Worm (Caenorhabditis elegans) whole organism, young adult: ENCODE data around the gene C01C4.3.

Experiments used
- B0019.2 ChIP-seq: fragments of 200-800 bp; sonication (Bioruptor generic); conservative IDR thresholded peaks from 2 replicates; pipeline ENCODE4 v1.3.6; 2022; ENCODE audit warnings: missing genetic modification reagents, missing genetic modification characterization, missing compliant biosample characterization
- B0336.3 ChIP-seq: fragments of 200-800 bp; sonication (Bioruptor generic); IDR thresholded peaks from 2 replicates; pipeline ENCODE4 v1.3.6; 2022; ENCODE audit warnings: missing genetic modification characterization, missing compliant biosample characterization
- C06A6.2 ChIP-seq: fragments of 200-800 bp; sonication (Bioruptor generic); conservative IDR thresholded peaks from 2 replicates; pipeline ENCODE4 v1.3.6; 2022; ENCODE audit warnings: missing genetic modification characterization, missing compliant biosample characterization
- F49E8.2 ChIP-seq: sonication (generic microtip); optimal IDR thresholded peaks from 3 replicates; lab custom pipeline; 2017; ENCODE audit warnings: missing genetic modification characterization, mild to moderate bottlenecking, missing compliant biosample characterization, antibody characterized with exemption, moderate library complexity; ENCODE audit not compliant: insufficient read depth
- F57C9.4 ChIP-seq: sonication (generic microtip); optimal IDR thresholded peaks from 2 replicates; lab custom pipeline; 2017; ENCODE audit warnings: mild to moderate bottlenecking, missing genetic modification characterization, missing compliant biosample characterization
- K11D2.4 ChIP-seq: fragments of 200-800 bp; sonication (Bioruptor generic); IDR thresholded peaks from 2 replicates; pipeline ENCODE4 v1.3.6; 2022; ENCODE audit warnings: missing genetic modification reagents, missing genetic modification characterization, missing compliant biosample characterization
- K12H6.12 ChIP-seq: fragments of 200-800 bp; sonication (Bioruptor generic); optimal IDR thresholded peaks from 2 replicates; lab custom pipeline; 2018; ENCODE audit warnings: mild to moderate bottlenecking, missing genetic modification characterization, missing compliant biosample characterization
- T07F8.4 ChIP-seq: sonication (generic microtip); optimal IDR thresholded peaks from 2 replicates; lab custom pipeline; 2016; ENCODE audit warnings: mild to moderate bottlenecking, missing genetic modification characterization, moderate library complexity, missing compliant biosample characterization
- T26A5.8 ChIP-seq: sonication (generic microtip); optimal IDR thresholded peaks from 2 replicates; lab custom pipeline; 2016; ENCODE audit warnings: missing genetic modification characterization, missing compliant biosample characterization
- Y53G8AR.9 ChIP-seq: fragments of 200-800 bp; sonication (Bioruptor generic); conservative IDR thresholded peaks from 2 replicates; pipeline ENCODE4 v1.3.6; 2022; ENCODE audit warnings: missing genetic modification reagents, missing genetic modification characterization, missing compliant biosample characterization
- aptf-2 ChIP-seq: fragments of 200-800 bp; sonication (Bioruptor generic); conservative IDR thresholded peaks from 2 replicates; pipeline ENCODE4 v1.3.6; 2022; ENCODE audit warnings: missing genetic modification reagents, missing genetic modification characterization, missing compliant biosample characterization
- athp-1 ChIP-seq: sonication (generic microtip); optimal IDR thresholded peaks from 2 replicates; lab custom pipeline; 2017; ENCODE audit warnings: mild to moderate bottlenecking, missing genetic modification characterization, missing compliant biosample characterization
- attf-5 ChIP-seq: fragments of 200-800 bp; sonication (Bioruptor generic); optimal IDR thresholded peaks from 2 replicates; lab custom pipeline; 2018; ENCODE audit warnings: mild to moderate bottlenecking, missing genetic modification characterization, missing compliant biosample characterization
- bed-2 ChIP-seq: fragments of 200-800 bp; sonication (Bioruptor generic); IDR thresholded peaks from 2 replicates; pipeline ENCODE4 v1.3.6; 2022; ENCODE audit warnings: missing genetic modification reagents, missing genetic modification characterization, missing compliant biosample characterization
- ceh-27 ChIP-seq: fragments of 200-800 bp; sonication (Bioruptor generic); optimal IDR thresholded peaks from 2 replicates; lab custom pipeline; 2018; ENCODE audit warnings: mild to moderate bottlenecking, missing genetic modification characterization, moderate library complexity, missing compliant biosample characterization
- ceh-40 ChIP-seq: fragments of 200-800 bp; sonication (Bioruptor generic); IDR thresholded peaks from 2 replicates; pipeline ENCODE4 v1.3.6; 2022; ENCODE audit warnings: missing genetic modification characterization, missing compliant biosample characterization
- ceh-91 ChIP-seq: fragments of 200-800 bp; sonication (Bioruptor generic); IDR thresholded peaks from 2 replicates; pipeline ENCODE4 v1.3.6; 2022; ENCODE audit warnings: missing genetic modification reagents, missing genetic modification characterization, missing compliant biosample characterization
- die-1 ChIP-seq: sonication (generic microtip); optimal IDR thresholded peaks from 2 replicates; lab custom pipeline; 2016; ENCODE audit warnings: missing genotype, mild to moderate bottlenecking, missing genetic modification characterization, missing compliant biosample characterization
- efl-1 ChIP-seq: fragments of 150-350 bp; optimal IDR thresholded peaks from 2 replicates; lab custom pipeline; 2014; ENCODE audit warnings: missing biosample characterization, missing genetic modification reagents, missing genetic modification characterization
- egl-44 ChIP-seq: fragments of 200-800 bp; sonication (Bioruptor generic); IDR thresholded peaks from 2 replicates; pipeline ENCODE4 v1.3.6; 2022; ENCODE audit warnings: missing genetic modification reagents, missing genetic modification characterization, missing compliant biosample characterization
- egrh-3 ChIP-seq: fragments of 200-800 bp; sonication (Bioruptor generic); IDR thresholded peaks from 2 replicates; pipeline ENCODE4 v1.3.6; 2022; ENCODE audit warnings: missing genetic modification reagents, missing genetic modification characterization, missing compliant biosample characterization
- ekl-4 ChIP-seq: fragments of 200-800 bp; sonication (Bioruptor generic); IDR thresholded peaks from 2 replicates; pipeline ENCODE4 v1.3.6; 2022; ENCODE audit warnings: missing genetic modification reagents, missing genetic modification characterization, missing compliant biosample characterization
- fkh-3 ChIP-seq: sonication (generic microtip); optimal IDR thresholded peaks from 2 replicates; lab custom pipeline; 2016; ENCODE audit warnings: mild to moderate bottlenecking, missing genetic modification characterization, missing compliant biosample characterization
- hlh-12 ChIP-seq: sonication (generic microtip); optimal IDR thresholded peaks from 2 replicates; lab custom pipeline; 2016; ENCODE audit warnings: missing genetic modification characterization, missing compliant biosample characterization
- lir-1 ChIP-seq: fragments of 200-800 bp; sonication (Bioruptor generic); conservative IDR thresholded peaks from 2 replicates; pipeline ENCODE4 v1.3.6; 2022; ENCODE audit warnings: missing genetic modification reagents, missing genetic modification characterization, missing compliant biosample characterization
- lsl-1 ChIP-seq: fragments of 200-800 bp; sonication (Bioruptor generic); optimal IDR thresholded peaks from 2 replicates; lab custom pipeline; 2018; ENCODE audit warnings: mild to moderate bottlenecking, missing genetic modification characterization, moderate library complexity, missing compliant biosample characterization
- madf-10 ChIP-seq: sonication (generic microtip); optimal IDR thresholded peaks from 2 replicates; lab custom pipeline; 2016; ENCODE audit warnings: mild to moderate bottlenecking, missing genetic modification characterization, missing compliant biosample characterization
- madf-3 ChIP-seq: fragments of 200-800 bp; sonication (Bioruptor generic); IDR thresholded peaks from 2 replicates; pipeline ENCODE4 v1.3.6; 2022; ENCODE audit warnings: missing genetic modification reagents, missing genetic modification characterization, missing compliant biosample characterization
- madf-6 ChIP-seq: fragments of 200-800 bp; sonication (Bioruptor generic); IDR thresholded peaks from 2 replicates; pipeline ENCODE4 v1.3.6; 2022; ENCODE audit warnings: missing genetic modification reagents, missing genetic modification characterization, missing compliant biosample characterization
- madf-8 ChIP-seq: fragments of 200-800 bp; sonication (Bioruptor generic); conservative IDR thresholded peaks from 2 replicates; pipeline ENCODE4 v1.3.6; 2022; ENCODE audit warnings: missing genetic modification reagents, missing genetic modification characterization, missing compliant biosample characterization
- mcd-1 ChIP-seq: fragments of 200-800 bp; sonication (Bioruptor generic); IDR thresholded peaks from 2 replicates; pipeline ENCODE4 v1.3.6; 2022; ENCODE audit warnings: missing genetic modification reagents, missing genetic modification characterization, missing compliant biosample characterization
- nfyb-1 ChIP-seq: fragments of 200-800 bp; sonication (Bioruptor generic); IDR thresholded peaks from 2 replicates; pipeline ENCODE4 v1.3.6; 2022; ENCODE audit warnings: missing genetic modification reagents, missing genetic modification characterization, missing compliant biosample characterization
- nhr-120 ChIP-seq: fragments of 200-800 bp; sonication (Bioruptor generic); IDR thresholded peaks from 2 replicates; pipeline ENCODE4 v1.3.6; 2022; ENCODE audit warnings: missing genetic modification characterization, missing compliant biosample characterization
- nhr-27 ChIP-seq: fragments of 200-800 bp; sonication (Bioruptor generic); optimal IDR thresholded peaks from 2 replicates; lab custom pipeline; 2018; ENCODE audit warnings: mild to moderate bottlenecking, missing genetic modification characterization, moderate library complexity, missing compliant biosample characterization
- pbrm-1 ChIP-seq: fragments of 200-800 bp; sonication (Bioruptor generic); IDR thresholded peaks from 2 replicates; pipeline ENCODE4 v1.3.6; 2022; ENCODE audit warnings: missing genetic modification reagents, missing genetic modification characterization, missing compliant biosample characterization
- pha-4 ChIP-seq: fragments of 150-350 bp; sonication (generic microtip); optimal IDR thresholded peaks from 2 replicates; lab custom pipeline; 2014; ENCODE audit warnings: missing biosample characterization, missing genetic modification reagents, missing genetic modification characterization
- rec-8 ChIP-seq, 2 experiments: sonication (generic microtip); optimal IDR thresholded peaks; 2 replicates each; lab custom pipeline; 2016; ENCODE audit warnings: mild to moderate bottlenecking in 2 of 2, missing genetic modification characterization in 2 of 2, missing genetic modification reagents in 2 of 2, missing genotype in 2 of 2, missing biosample characterization in 1 of 2, missing compliant biosample characterization in 1 of 2, moderate library complexity in 1 of 2
- rpc-1 ChIP-seq, 2 experiments: fragments of 150-350 bp in 1 of 2; sonication (generic microtip) in 1 of 2; optimal IDR thresholded peaks; 2 replicates each; lab custom pipeline; 2014 to 2018; ENCODE audit warnings: missing biosample characterization in 1 of 2, missing genetic modification characterization in 1 of 2, missing genetic modification reagents in 1 of 2, missing genotype in 1 of 2
- snpc-1.1 ChIP-seq: sonication (generic microtip); optimal IDR thresholded peaks from 2 replicates; lab custom pipeline; 2017; ENCODE audit warnings: missing genetic modification characterization, mild to moderate bottlenecking, missing compliant biosample characterization, antibody characterized with exemption, moderate library complexity, missing genotype, missing genetic modification reagents; ENCODE audit not compliant: insufficient read depth
- snpc-3.4 ChIP-seq: sonication (generic microtip); optimal IDR thresholded peaks from 2 replicates; lab custom pipeline; 2017; ENCODE audit warnings: missing genetic modification characterization, mild to moderate bottlenecking, missing compliant biosample characterization, antibody characterized with exemption, moderate library complexity, missing genotype, missing genetic modification reagents
- somi-1 ChIP-seq: fragments of 200-800 bp; sonication (Bioruptor generic); optimal IDR thresholded peaks from 2 replicates; lab custom pipeline; 2018; ENCODE audit warnings: mild to moderate bottlenecking, missing genetic modification characterization, missing compliant biosample characterization
- tbp1 ChIP-seq: fragments of 200-800 bp; sonication (Bioruptor generic); optimal IDR thresholded peaks from 2 replicates; lab custom pipeline; 2018; ENCODE audit warnings: mild to moderate bottlenecking, missing genetic modification characterization, missing compliant biosample characterization
- unc-62 ChIP-seq: fragments of 150-350 bp; optimal IDR thresholded peaks from 2 replicates; lab custom pipeline; 2014; ENCODE audit warnings: missing biosample characterization, missing genetic modification reagents, missing genetic modification characterization
- zfh-2 ChIP-seq: fragments of 200-800 bp; sonication (Bioruptor generic); conservative IDR thresholded peaks from 2 replicates; pipeline ENCODE4 v1.3.6; 2022; ENCODE audit warnings: missing genetic modification reagents, missing genetic modification characterization, missing compliant biosample characterization
- ztf-18 ChIP-seq: sonication (generic microtip); optimal IDR thresholded peaks from 2 replicates; lab custom pipeline; 2016; ENCODE audit warnings: missing genotype, mild to moderate bottlenecking, missing genetic modification characterization, missing compliant biosample characterization
- ztf-3 ChIP-seq: fragments of 200-800 bp; sonication (Bioruptor generic); optimal IDR thresholded peaks from 2 replicates; lab custom pipeline; 2018; ENCODE audit warnings: mild to moderate bottlenecking, missing genetic modification characterization, missing compliant biosample characterization

C01C4.3 gene

ce11 chrX:3693138-3693537 is 3.6 kb upstream of the C01C4.3 start, which contains the start of gene C02F12.8:
Gene C02F12.8, minus strand, starts transcription at chrX:3693238.
- TF ChIP-seq T07F8.4 (tag; lab: Kevin White, UChicago) (no peak), F57C9.4 (tag; lab: Kevin White, UChicago) (no peak), unc-62 (GFP tag; lab: Kevin White, UChicago) (no peak), fkh-3 (tag; lab: Kevin White, UChicago) (no peak), bed-2 (no peak), ztf-3 (GFP tag; lab: Kevin White, UChicago) (no peak), snpc-3.4 (no peak), B0336.3 (GFP tag; lab: Robert Waterston, UW) (no peak), ceh-91 (GFP tag; lab: Robert Waterston, UW) (no peak), madf-10 (tag; lab: Kevin White, UChicago) (no peak)

ce11 chrX:3694172-3694571 is 2.5 kb upstream of the C01C4.3 start:
- 0 out of 2 replicates have a peak, but pooled peaks have one; percentile 30 for TF ChIP-seq ekl-4 (GFP tag; lab: Robert Waterston, UW)
- TF ChIP-seq mcd-1 (GFP tag; lab: Robert Waterston, UW): peak; percentile 30; the same call in 1 of the 2 replicates
- TF ChIP-seq F49E8.2: no peak
- TF ChIP-seq ceh-40 (GFP tag; lab: Robert Waterston, UW): no peak
- no peak for TF ChIP-seq madf-8 (GFP tag; lab: Robert Waterston, UW)
- no peak for TF ChIP-seq B0336.3 (GFP tag; lab: Robert Waterston, UW)
- no peak for TF ChIP-seq nhr-27 (tag; lab: Kevin White, UChicago)
- no peak for TF ChIP-seq madf-10 (tag; lab: Kevin White, UChicago)
- TF ChIP-seq ztf-18 (tag; lab: Kevin White, UChicago): no peak
- TF ChIP-seq pha-4: no peak
- no peak for TF ChIP-seq lsl-1 (GFP tag; lab: Kevin White, UChicago)
- peak; percentile 67; the same call in 1 of the 2 replicates for TF ChIP-seq zfh-2 (GFP tag; lab: Robert Waterston, UW)
- TF ChIP-seq efl-1 (GFP tag; lab: Kevin White, UChicago): no peak
- TF ChIP-seq K11D2.4 (GFP tag; lab: Robert Waterston, UW): peak; percentile 63; the same call in 1 of the 2 replicates
- TF ChIP-seq tbp1 (GFP tag; lab: Kevin White, UChicago): peak; percentile 40
- TF ChIP-seq egl-44 (GFP tag; lab: Robert Waterston, UW): 0 out of 2 replicates have a peak, but pooled peaks have one; percentile 24
- no peak for TF ChIP-seq rpc-1 (optimal IDR thresholded peaks at IDR 0.05; lab: Kevin White, UChicago)
- no peak for TF ChIP-seq rpc-1 (tag; optimal IDR thresholded peaks at IDR 0.05; lab: Kevin White, UChicago)
- TF ChIP-seq C06A6.2 (GFP tag; lab: Robert Waterston, UW): no peak
- TF ChIP-seq madf-3: 0 out of 2 replicates have a peak, but pooled peaks have one; percentile 10
- TF ChIP-seq hlh-12 (tag; lab: Kevin White, UChicago): no peak
- no peak for TF ChIP-seq Y53G8AR.9 (GFP tag; lab: Robert Waterston, UW)
- peak; percentile 52 for TF ChIP-seq nfyb-1 (GFP tag; lab: Robert Waterston, UW)
- no peak for TF ChIP-seq unc-62 (GFP tag; lab: Kevin White, UChicago)
- TF ChIP-seq die-1 (tag; lab: Kevin White, UChicago): peak; percentile 26
- TF ChIP-seq ceh-27 (GFP tag; lab: Kevin White, UChicago): peak; percentile 60
- peak; percentile 59 for TF ChIP-seq K12H6.12 (tag; lab: Kevin White, UChicago)
- TF ChIP-seq rec-8 (tag; optimal IDR thresholded peaks at IDR 0.05; lab: Kevin White, UChicago): no peak
- TF ChIP-seq attf-5 (GFP tag; lab: Kevin White, UChicago): peak; percentile 49
- peak; percentile 5 for TF ChIP-seq somi-1 (GFP tag; lab: Kevin White, UChicago)
- TF ChIP-seq nhr-120: no peak
- TF ChIP-seq lir-1 (GFP tag; lab: Robert Waterston, UW): peak; percentile 92
- TF ChIP-seq athp-1 (tag; lab: Kevin White, UChicago): peak; percentile 15
- TF ChIP-seq B0019.2 (GFP tag; lab: Robert Waterston, UW): no peak
- peak; percentile 24; the same call in 1 of the 2 replicates for TF ChIP-seq egrh-3
- no peak for TF ChIP-seq snpc-1.1 (tag; lab: Kevin White, UChicago)
- TF ChIP-seq T26A5.8 (tag; lab: Kevin White, UChicago): no peak
- peak; percentile 45; the same call in 1 of the 2 replicates for TF ChIP-seq pbrm-1
- TF ChIP-seq aptf-2 (GFP tag; lab: Robert Waterston, UW): 0 out of 2 replicates have a peak, but pooled peaks have one; percentile 52
- TF ChIP-seq madf-6 (GFP tag; lab: Robert Waterston, UW): 0 out of 2 replicates have a peak, but pooled peaks have one; percentile 26
